Worm (Caenorhabditis elegans) whole organism, L4/young adult: ENCODE data around the gene T04A8.18.

Experiments
- W03F9.2 ChIP-seq: fragments of 150-350 bp; optimal IDR thresholded peaks from 2 replicates; lab custom pipeline; 2014; ENCODE audit warnings: missing biosample characterization, missing genetic modification characterization
- dao-5 ChIP-seq: sonication (generic microtip); optimal IDR thresholded peaks from 2 replicates; lab custom pipeline; 2016; ENCODE audit warnings: missing genotype, missing genetic modification characterization, moderate library complexity, missing compliant biosample characterization
- him-1 ChIP-seq: sonication (generic microtip); optimal IDR thresholded peaks from 2 replicates; lab custom pipeline; 2016; ENCODE audit warnings: missing genotype, missing genetic modification reagents, missing genetic modification characterization, missing compliant biosample characterization

- TF ChIP-seq him-1: no peak
- TF ChIP-seq W03F9.2 (tag; lab: Kevin White, UChicago): no peak
- TF ChIP-seq dao-5 (tag; lab: Kevin White, UChicago): no peak
These were observed 6.1 kb downstream of the T04A8.18 start, which contains the start of gene him-18 for ce11 chrIII:4715088-4715487.
